Worm (Caenorhabditis elegans) whole organism, L2 larva: ENCODE data around the gene R05H5.4.
A peak's percentile ranks its signal among the peaks of the same experiment; 100 is the strongest.

Experiments used
- fos-1 ChIP-seq: fragments of 150-350 bp; optimal IDR thresholded peaks from 2 replicates; lab custom pipeline; 2014; ENCODE audit warnings: missing biosample characterization, missing genetic modification characterization
- lin-11 ChIP-seq: fragments of 150-350 bp; sonication (generic microtip); optimal IDR thresholded peaks from 2 replicates; lab custom pipeline; 2014; ENCODE audit warnings: missing biosample characterization, missing genetic modification characterization, inconsistent platforms, mixed read lengths
- lsy-2 ChIP-seq, 2 experiments: fragments of 150-350 bp in 1 of 2; sonication (generic microtip) in 1 of 2; optimal IDR thresholded peaks; 2 replicates each; lab custom pipeline; 2014 to 2017; ENCODE audit warnings: missing biosample characterization in 2 of 2, missing genetic modification characterization in 2 of 2
- nhr-10 ChIP-seq: sonication (generic microtip); optimal IDR thresholded peaks from 2 replicates; lab custom pipeline; 2017; ENCODE audit warnings: missing biosample characterization, missing genetic modification characterization
- nhr-11 ChIP-seq: fragments of 150-350 bp; optimal IDR thresholded peaks from 2 replicates; lab custom pipeline; 2014; ENCODE audit warnings: missing biosample characterization, missing genetic modification characterization
- nhr-12 ChIP-seq: fragments of 150-350 bp; optimal IDR thresholded peaks from 2 replicates; lab custom pipeline; 2014; ENCODE audit warnings: missing biosample characterization, missing genetic modification characterization
- nhr-237 ChIP-seq: fragments of 150-350 bp; optimal IDR thresholded peaks from 2 replicates; lab custom pipeline; 2014; ENCODE audit warnings: missing biosample characterization, missing genetic modification characterization
- skn-1 ChIP-seq: sonication (generic microtip); optimal IDR thresholded peaks from 2 replicates; lab custom pipeline; 2017; ENCODE audit warnings: missing biosample characterization, missing genetic modification characterization
- unc-62 ChIP-seq: fragments of 150-350 bp; optimal IDR thresholded peaks from 2 replicates; lab custom pipeline; 2014; ENCODE audit warnings: missing biosample characterization, missing genetic modification reagents, missing genetic modification characterization
- zag-1 ChIP-seq: fragments of 150-350 bp; optimal IDR thresholded peaks from 2 replicates; lab custom pipeline; 2014; ENCODE audit warnings: missing biosample characterization, missing genetic modification characterization

ce11 chrII:10197091-10197675 lies 2.6 kb downstream of the R05H5.4 start, which contains the start of gene R05H5.3:
- TF ChIP-seq zag-1 (peak; percentile 34), skn-1 (tag; lab: Kevin White, UChicago) (no peak), nhr-11 (no peak), fos-1 (tag; lab: Kevin White, UChicago) (peak; percentile 29), lsy-2 (tag; optimal IDR thresholded peaks at IDR 0.05; lab: Kevin White, UChicago) (peak in 1 of 2 experiments; percentile 78), nhr-237 (tag; lab: Kevin White, UChicago) (no peak), lin-11 (no peak), nhr-10 (tag; lab: Kevin White, UChicago) (no peak), nhr-12 (tag; lab: Kevin White, UChicago) (no peak), unc-62 (no peak)
